Fruit fly (Drosophila melanogaster) S2 (cell line): ENCODE measurements around the gene Itgbn.

Experiments used
- CG8478 ChIP-seq: fragments of >200 bp; optimal IDR thresholded peaks from 2 replicates; lab custom pipeline; 2018
- CTCF ChIP-seq, 2 experiments: fragments of >200 bp; optimal IDR thresholded peaks; 2 replicates each; lab custom pipeline; 2018

Gene Itgbn

DNA sequence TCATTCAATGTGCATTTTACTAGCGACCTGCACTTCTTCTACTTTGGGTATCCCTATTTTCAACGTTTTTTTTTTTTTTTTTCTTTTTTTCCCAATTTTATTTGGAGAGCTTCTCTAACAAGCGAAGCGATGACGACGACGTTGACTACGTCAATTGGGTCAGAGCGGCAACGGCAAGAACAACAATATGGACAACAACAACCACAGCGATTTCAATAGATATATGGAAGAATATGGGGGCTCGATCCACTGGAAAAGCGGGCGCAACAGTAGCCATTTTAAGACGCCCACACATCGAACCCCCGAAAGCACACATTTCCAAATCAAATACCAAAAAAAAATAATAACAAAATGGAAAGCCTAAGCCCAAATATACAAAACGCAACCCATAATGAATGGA, 23.7 kb upstream of the Itgbn start:
- no peak for TF ChIP-seq CTCF (optimal IDR thresholded peaks at IDR 0.05; lab: Kevin White, UChicago)
- TF ChIP-seq CG8478 (lab: Kevin White, UChicago), result no peak

DNA sequence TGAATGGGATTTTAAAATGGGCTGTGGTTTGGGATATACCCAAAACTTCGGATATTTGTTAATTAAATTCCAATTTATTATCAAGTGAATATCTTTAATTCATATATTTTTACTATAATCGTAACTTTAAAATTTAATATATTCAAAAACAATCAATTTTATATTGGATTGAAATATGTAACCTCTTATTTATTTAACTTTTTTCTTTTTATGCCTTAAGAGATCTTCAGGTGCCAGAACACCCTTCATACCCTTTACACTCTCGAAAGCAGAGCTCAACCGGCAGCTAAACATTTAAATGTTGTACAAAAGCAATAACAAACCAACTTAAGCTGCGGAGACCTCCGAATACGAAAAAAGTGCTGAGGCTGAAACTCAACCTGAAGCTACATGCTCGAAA, 23.1 kb upstream of the Itgbn start:
- TF ChIP-seq CG8478 (lab: Kevin White, UChicago) (no peak), CTCF (optimal IDR thresholded peaks at IDR 0.05; lab: Kevin White, UChicago) (no peak)

DNA sequence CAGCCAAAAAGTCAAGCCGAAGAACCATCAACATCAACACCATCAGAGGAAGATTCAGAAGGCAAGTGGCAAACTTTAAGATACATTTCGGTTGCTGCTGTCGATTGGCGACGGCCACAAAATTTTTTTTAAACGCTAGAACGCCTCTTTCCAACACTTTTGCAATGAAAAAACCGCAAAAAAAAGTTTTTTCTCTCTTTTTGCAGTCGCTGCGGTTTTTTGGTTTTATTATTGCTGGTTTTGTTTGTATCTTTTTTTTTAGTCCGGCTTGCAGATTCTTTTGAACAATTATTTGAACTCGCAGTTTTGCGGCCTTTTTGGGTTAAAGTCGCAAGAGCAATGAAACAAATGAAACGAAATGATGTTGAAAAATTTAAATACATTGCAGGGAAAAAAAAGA, 22.6 kb upstream of the Itgbn start:
- TF ChIP-seq CTCF (optimal IDR thresholded peaks at IDR 0.05; lab: Kevin White, UChicago) (no peak), CG8478 (lab: Kevin White, UChicago) (no peak)

DNA sequence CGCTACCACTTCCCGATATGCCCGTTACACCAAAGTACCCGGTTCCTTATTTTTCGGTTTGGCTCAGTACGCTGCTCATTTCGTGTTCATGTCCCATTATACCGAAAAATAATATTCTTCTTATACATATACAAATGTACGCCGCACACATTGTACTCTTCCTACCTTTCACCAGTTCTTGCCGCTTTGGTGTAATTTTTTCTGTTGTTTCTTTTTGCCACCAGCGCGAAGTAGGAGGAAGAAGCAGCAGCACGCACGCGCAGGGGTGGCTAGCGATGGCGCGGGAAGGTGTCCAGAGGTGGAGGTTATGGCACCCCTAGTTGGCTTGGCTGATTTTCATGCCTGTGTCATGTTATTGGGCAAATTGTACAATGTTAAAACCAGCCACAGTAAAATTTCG, 19.5 kb upstream of the Itgbn start:
- TF ChIP-seq CTCF (optimal IDR thresholded peaks at IDR 0.05; lab: Kevin White, UChicago), result no peak
- TF ChIP-seq CG8478 (lab: Kevin White, UChicago), result no peak

DNA sequence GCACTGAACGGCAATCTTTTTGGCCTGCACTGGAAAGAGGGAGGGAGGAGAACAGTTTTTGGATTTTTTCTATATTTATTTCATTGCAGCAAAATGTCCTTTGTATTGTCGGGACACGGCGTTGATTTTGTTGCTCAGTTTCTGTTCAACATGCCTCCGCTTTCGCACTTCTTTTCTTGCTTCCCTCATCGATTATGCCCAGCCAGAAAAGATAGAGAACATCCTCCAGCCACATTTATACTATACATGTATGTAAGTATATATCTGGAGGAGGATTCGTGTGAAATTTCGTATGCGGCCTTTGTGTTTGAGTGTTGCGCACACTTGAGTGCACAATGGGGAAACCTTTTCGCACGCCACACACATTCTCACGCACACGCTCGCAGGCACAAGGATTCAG, 18.4 kb upstream of the Itgbn start:
- TF ChIP-seq CTCF (optimal IDR thresholded peaks at IDR 0.05; lab: Kevin White, UChicago), result no peak
- no peak for TF ChIP-seq CG8478 (lab: Kevin White, UChicago)

DNA sequence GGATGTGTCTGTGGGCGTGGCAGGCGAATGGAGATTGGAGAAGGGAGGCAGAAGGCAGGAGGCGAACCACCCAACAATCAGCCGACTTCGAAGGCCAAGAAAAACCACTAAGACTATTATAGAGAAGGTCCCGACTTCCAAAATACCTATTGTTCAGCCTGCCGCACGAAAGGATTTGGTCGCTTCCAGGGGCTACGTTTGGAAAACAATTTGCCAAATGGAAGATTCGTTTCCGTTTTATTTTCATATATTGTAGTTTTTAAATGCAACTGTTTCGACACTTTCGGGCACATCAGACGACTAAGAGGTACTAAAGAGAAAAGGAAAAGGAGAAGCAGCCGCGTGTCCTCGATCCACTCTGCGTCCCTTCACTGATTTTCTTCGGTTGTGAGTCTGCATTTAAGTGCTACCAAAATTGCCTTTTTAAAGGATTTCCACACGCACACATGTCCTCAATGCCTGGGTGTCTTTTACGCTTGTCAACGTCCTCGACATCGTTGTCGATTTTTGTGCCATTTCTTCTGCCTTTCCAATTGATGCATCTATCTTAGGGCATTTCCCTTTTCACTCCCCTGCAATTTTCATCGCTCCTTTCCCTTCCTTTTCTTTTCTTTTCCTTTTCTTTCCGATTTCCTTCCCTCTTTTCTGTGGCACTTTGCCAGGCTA, 17.0 kb upstream of the Itgbn start:
- TF ChIP-seq CG8478 (lab: Kevin White, UChicago) (no peak), CTCF (optimal IDR thresholded peaks at IDR 0.05; lab: Kevin White, UChicago) (no peak)

DNA sequence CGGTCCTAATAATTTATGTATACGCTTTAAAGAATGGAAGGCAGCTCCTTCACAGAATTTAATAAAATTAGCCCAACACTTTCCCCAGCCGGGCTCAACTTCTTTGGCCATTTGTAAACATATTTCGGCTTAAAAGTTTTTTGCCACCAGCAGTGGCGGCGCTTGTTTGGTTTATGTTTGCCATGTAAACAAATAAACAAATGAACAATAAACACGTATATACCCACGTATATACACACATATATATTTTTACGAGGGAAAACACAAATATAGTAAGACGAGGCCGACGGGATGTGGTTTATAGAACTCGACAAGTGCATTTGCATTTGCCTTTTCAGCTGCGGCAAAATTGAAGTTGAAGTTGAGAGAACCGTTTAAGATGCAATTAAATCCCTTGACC, 15.1 kb upstream of the Itgbn start:
- TF ChIP-seq CTCF (optimal IDR thresholded peaks at IDR 0.05; lab: Kevin White, UChicago) (no peak), CG8478 (lab: Kevin White, UChicago) (no peak)

DNA sequence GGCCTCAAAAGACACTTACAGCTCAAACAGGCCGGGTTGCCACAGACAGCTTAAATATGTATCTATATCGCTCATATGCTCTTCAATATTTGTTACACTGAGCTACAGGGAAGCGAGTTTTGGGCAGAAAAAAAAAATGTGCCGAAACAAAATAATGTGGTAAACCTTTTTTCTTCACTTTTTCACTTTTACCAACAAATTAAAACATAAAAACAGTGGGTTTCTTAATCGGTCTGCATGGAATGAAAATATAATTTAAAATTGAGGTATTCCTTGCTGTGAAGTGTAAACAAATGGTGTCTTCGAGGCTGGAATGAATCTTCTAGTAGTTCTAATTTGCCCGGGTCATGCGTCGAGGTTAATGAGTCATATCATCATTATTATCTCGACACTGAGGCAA, 14.1 kb upstream of the Itgbn start:
- TF ChIP-seq CG8478 (lab: Kevin White, UChicago), result no peak

DNA sequence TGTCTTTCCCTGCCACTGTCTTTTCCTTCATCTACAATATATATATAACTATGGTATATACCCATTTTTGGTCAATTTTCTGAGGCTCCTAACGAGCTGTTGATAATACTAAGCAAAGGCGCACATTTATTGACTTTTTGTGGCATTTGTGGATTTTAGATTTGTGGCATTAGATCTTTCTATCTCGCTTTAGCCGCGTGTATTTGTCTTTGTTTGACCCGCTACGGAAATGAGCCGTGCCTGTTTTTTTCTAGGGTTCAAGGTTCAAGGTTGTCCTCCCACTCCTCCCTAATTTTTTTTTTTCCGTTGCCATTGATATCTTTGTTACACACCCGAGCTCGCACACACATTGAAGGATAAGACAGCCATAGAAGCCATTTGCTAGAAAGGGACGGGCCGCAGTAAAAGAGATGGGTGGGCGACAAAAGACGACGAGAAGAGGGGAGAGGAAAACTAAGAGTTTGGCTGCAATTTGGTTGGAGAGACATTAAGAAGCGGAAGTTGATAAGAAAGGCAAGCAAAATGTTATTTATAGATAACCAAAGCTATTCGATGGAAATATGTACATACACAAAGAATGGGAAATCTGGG, 13.2 kb upstream of the Itgbn start:
- TF ChIP-seq CG8478 (lab: Kevin White, UChicago) (no peak), CTCF (optimal IDR thresholded peaks at IDR 0.05; lab: Kevin White, UChicago) (no peak)

DNA sequence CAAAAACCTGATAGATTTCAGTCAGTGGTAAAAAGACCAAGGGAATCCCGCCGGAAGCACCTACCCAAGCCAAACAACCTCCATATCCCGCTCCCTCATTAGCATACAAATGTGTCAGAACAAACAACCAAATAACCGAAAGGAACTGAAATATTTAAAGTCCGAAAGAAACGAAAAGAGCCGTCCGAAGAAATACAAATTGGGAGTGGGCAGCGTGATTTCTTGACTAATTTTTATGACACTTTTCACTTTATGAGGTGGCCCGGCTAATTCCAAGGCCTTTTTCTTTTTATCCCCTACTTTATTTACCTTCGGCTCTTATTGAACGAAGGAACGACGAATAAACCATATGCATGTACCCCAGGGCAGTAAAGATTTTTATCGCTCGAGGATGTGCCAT, 12.1 kb upstream of the Itgbn start:
- no peak for TF ChIP-seq CG8478 (lab: Kevin White, UChicago)
- TF ChIP-seq CTCF (optimal IDR thresholded peaks at IDR 0.05; lab: Kevin White, UChicago), result no peak

DNA sequence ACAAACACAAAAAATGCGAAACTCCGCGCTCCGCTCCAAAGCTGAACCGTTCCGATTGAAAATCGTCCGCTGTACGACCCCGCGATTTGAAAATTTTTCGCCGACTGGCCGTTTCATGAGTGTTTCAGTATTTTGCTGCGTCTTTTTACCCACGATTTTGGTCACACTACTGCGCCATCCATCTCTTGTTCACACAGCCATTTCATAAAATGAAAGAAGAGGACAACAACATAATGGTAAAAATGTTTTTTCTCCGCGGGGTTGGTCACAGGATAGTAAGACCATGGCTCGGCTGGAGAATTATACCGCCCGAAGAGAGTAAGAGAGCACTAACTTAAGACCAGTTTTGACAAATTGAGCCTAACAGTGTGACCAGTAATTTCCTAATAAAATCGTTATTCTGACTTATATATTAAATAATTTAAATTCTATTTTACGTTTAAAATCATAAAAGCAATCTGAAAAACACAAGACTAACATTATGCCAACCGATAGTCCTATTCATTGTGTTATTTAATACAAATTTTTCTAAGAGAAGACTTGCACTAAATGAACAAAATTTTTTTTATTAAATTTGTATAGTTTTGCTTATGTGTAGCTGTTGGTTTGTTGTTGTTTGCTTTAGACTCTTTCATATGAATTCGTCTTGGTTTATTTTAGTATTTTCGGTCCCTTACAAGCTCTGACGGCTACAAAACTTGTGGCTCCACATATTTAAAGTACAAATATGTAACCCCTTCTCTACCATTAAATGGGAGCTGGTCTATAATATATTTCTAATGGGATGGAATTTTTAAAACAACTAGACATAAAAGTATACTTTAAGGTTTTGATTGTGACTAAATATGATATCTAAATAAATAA, 728 bp upstream of the Itgbn start, which contains the start of gene CG42238:
TSS of gene CG42238 (minus strand) at position 292 of the 864 bp plus-strand sequence.
- TF ChIP-seq CG8478 (lab: Kevin White, UChicago) (no peak), CTCF (optimal IDR thresholded peaks at IDR 0.05; lab: Kevin White, UChicago) (no peak)

DNA sequence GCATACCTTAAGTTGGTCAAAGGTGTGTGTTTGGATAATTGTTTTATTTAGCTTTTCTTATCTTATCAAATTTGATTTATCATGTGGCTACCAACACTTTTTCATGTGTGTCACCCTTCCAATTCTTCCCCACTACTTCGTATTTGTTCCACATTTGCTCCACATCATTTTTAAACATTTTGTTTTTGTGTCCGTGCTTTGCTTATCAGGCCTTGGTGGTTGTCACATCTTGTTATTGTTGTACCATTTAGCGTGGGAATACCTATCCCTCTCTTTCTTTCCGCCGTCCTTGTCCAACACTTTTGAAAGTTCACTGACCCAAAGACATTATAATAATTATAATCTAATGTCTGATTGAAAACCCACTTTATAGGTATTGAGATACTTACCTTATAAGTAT, 790 bp downstream of the Itgbn start:
- TF ChIP-seq CTCF (optimal IDR thresholded peaks at IDR 0.05; lab: Kevin White, UChicago) (no peak), CG8478 (lab: Kevin White, UChicago) (no peak)

DNA sequence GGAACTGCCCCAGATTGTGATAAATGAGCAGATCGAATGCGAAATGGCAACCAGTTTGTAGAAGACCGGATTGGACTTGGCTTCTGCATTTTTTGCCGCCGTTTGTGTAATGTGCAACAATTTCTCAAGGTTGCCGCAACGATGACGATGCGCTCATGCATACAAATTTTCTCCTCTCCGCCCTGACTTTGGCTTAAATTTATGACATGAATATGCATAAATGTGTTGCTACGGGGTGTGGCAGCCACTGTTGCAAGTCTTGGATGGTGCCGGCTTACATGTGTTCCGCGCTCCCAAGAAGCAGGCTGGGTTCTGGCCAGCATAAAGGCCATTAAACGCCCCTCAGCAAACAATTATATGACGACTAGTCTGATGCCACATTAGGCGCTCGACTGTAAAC, 8.8 kb downstream of the Itgbn start:
- TF ChIP-seq CG8478 (lab: Kevin White, UChicago) (no peak), CTCF (optimal IDR thresholded peaks at IDR 0.05; lab: Kevin White, UChicago) (no peak)

DNA sequence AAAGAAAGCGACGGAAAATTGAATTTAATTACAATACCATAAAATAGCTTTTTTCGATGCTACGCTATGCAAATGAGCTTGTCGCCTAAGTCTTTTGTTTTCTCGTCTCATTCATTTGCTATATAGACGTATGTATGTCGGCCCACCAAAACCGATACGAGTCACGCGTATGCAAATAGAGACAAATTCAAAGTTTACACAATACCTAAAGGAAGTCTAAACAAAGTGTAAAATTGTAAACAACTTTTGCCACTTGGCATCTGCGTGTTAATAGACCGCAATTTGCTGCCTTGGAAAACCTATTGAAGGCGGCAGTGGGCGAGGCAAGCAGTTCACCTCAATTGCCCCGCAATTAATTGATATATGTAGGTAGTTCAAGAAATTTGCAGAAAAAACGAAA, 9.8 kb downstream of the Itgbn start:
- no peak for TF ChIP-seq CTCF (optimal IDR thresholded peaks at IDR 0.05; lab: Kevin White, UChicago)
- TF ChIP-seq CG8478 (lab: Kevin White, UChicago), result no peak

DNA sequence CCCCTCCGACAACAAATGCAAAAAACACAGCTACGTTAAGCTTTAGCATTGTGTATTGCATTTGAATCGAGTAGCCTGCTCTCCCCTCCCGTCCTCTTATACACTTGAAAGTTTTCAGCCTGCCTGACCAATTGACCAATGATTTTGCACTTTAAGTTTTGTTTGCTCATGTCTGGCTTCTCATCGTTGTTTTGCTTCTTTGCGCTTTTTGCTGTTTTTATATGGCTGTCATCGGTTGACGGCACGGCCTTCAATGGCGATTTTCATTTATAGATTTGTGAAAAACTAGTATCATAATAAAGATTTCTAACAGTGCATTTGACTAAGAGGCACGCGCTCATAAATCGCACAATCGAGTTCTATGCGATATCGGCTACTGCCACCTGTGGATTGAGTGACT, 13.1 kb downstream of the Itgbn start:
- TF ChIP-seq CTCF (optimal IDR thresholded peaks at IDR 0.05; lab: Kevin White, UChicago) (no peak), CG8478 (lab: Kevin White, UChicago) (no peak)
